Fruit fly (Drosophila melanogaster) whole organism, embryonic: ENCODE results near the gene RpL10Ab.

Experiments used
- Awh ChIP-seq: fragments of 200-800 bp; sonication (Bioruptor generic); IDR thresholded peaks from 2 replicates; pipeline ENCODE4, ENCODE4 v1.3.6; 2022; ENCODE audit warnings: missing biosample characterization, missing genetic modification characterization
- Bgb ChIP-seq: fragments of 200-800 bp; sonication (Bioruptor generic); IDR thresholded peaks from 2 replicates; pipeline ENCODE4 v1.3.6; 2022; ENCODE audit warnings: missing biosample characterization, missing genetic modification characterization; ENCODE audit not compliant: partially characterized antibody
- Blimp-1 ChIP-seq: fragments of 200-800 bp; sonication (Bioruptor generic); optimal IDR thresholded peaks from 3 replicates; lab custom pipeline; 2018; ENCODE audit warnings: missing biosample characterization, missing genetic modification characterization, mild to moderate bottlenecking, moderate library complexity, missing genetic modification reagents
- CG10366 ChIP-seq: fragments of 200-800 bp; sonication (Bioruptor generic); IDR thresholded peaks from 2 replicates; pipeline ENCODE4 v1.3.6; 2022; ENCODE audit warnings: missing biosample characterization, missing genetic modification characterization
- CG11085 ChIP-seq: fragments of 200-800 bp; sonication (Bioruptor generic); IDR thresholded peaks from 2 replicates; pipeline ENCODE4 v1.3.6; 2022; ENCODE audit warnings: missing biosample characterization, missing genetic modification characterization
- CG11695 ChIP-seq: fragments of 200-800 bp; sonication (Bioruptor generic); IDR thresholded peaks from 3 replicates; pipeline ENCODE4 v1.3.6; 2022; ENCODE audit warnings: missing biosample characterization, missing genetic modification characterization
- CG12391 ChIP-seq: fragments of 200-800 bp; sonication (Bioruptor generic); optimal IDR thresholded peaks from 3 replicates; lab custom pipeline; 2018; ENCODE audit warnings: missing biosample characterization, mild to moderate bottlenecking, missing genetic modification characterization, moderate library complexity
- CG12659 ChIP-seq: fragments of 200-800 bp; sonication (Bioruptor generic); optimal IDR thresholded peaks from 3 replicates; lab custom pipeline; 2017; ENCODE audit warnings: mild to moderate bottlenecking, missing biosample characterization, missing genetic modification reagents, missing genetic modification characterization
- CG13894 ChIP-seq: fragments of 200-800 bp; sonication (Bioruptor generic); optimal IDR thresholded peaks from 3 replicates; lab custom pipeline; 2018; ENCODE audit warnings: missing biosample characterization, mild to moderate bottlenecking, missing genetic modification characterization, moderate library complexity
- CG15601 ChIP-seq: fragments of 200-800 bp; sonication (Bioruptor generic); optimal IDR thresholded peaks from 3 replicates; lab custom pipeline; 2019; ENCODE audit warnings: missing biosample characterization, mild to moderate bottlenecking, missing genetic modification characterization, moderate library complexity
- CG1603 ChIP-seq: fragments of 200-800 bp; sonication (Bioruptor generic); optimal IDR thresholded peaks from 2 replicates; lab custom pipeline; 2019; ENCODE audit warnings: missing biosample characterization, mild to moderate bottlenecking, missing genetic modification characterization, moderate library complexity
- CG16813 ChIP-seq: fragments of 200-800 bp; sonication (Bioruptor generic); IDR thresholded peaks from 3 replicates; pipeline ENCODE4 v1.3.6; 2022; ENCODE audit warnings: missing biosample characterization, missing genetic modification characterization; ENCODE audit not compliant: partially characterized antibody
- CG2199 ChIP-seq: fragments of 200-800 bp; sonication (Bioruptor generic); IDR thresholded peaks from 3 replicates; pipeline ENCODE4 v1.3.6; 2022; ENCODE audit warnings: missing biosample characterization, missing genetic modification characterization
- CG2889 ChIP-seq: fragments of 200-800 bp; sonication (Bioruptor generic); IDR thresholded peaks from 3 replicates; pipeline ENCODE4 v1.3.6; 2022; ENCODE audit warnings: missing biosample characterization, missing genetic modification characterization
- CG3163 ChIP-seq: fragments of 200-800 bp; sonication (Bioruptor generic); optimal IDR thresholded peaks from 3 replicates; lab custom pipeline; 2016; ENCODE audit warnings: missing biosample characterization, missing genetic modification characterization
- CG3847 ChIP-seq: fragments of 200-800 bp; sonication (Bioruptor generic); IDR thresholded peaks from 2 replicates; pipeline ENCODE4 v1.3.6; 2022; ENCODE audit warnings: missing biosample characterization, missing genetic modification characterization
- CG6791 ChIP-seq: fragments of 200-800 bp; sonication (Bioruptor generic); IDR thresholded peaks from 3 replicates; pipeline ENCODE4 v1.3.6; 2022; ENCODE audit warnings: missing biosample characterization, missing genetic modification characterization; ENCODE audit not compliant: partially characterized antibody
- CG9727 ChIP-seq: fragments of 200-800 bp; sonication (Bioruptor generic); optimal IDR thresholded peaks from 3 replicates; lab custom pipeline; 2017; ENCODE audit warnings: missing biosample characterization, mild to moderate bottlenecking, missing genetic modification characterization
- CG9932 ChIP-seq: fragments of 200-800 bp; sonication (Bioruptor generic); IDR thresholded peaks from 2 replicates; pipeline ENCODE4 v1.3.6; 2022; ENCODE audit warnings: missing biosample characterization, missing genetic modification characterization
- Dref ChIP-seq: fragments of 200-800 bp; sonication (Bioruptor generic); IDR thresholded peaks from 2 replicates; pipeline ENCODE4 v1.3.6; 2022; ENCODE audit warnings: missing biosample characterization, missing genetic modification characterization
- Ets97D ChIP-seq: fragments of 200-800 bp; sonication (Bioruptor generic); optimal IDR thresholded peaks from 3 replicates; lab custom pipeline; 2016; ENCODE audit warnings: missing biosample characterization, missing genetic modification characterization
- Gug ChIP-seq: fragments of 200-800 bp; sonication (Bioruptor generic); IDR thresholded peaks from 4 replicates; pipeline ENCODE4 v1.3.6; 2022; ENCODE audit warnings: missing biosample characterization, missing genetic modification characterization
- Jarid2 ChIP-seq: fragments of 200-800 bp; sonication (Bioruptor generic); optimal IDR thresholded peaks from 3 replicates; lab custom pipeline; 2017; ENCODE audit warnings: mild to moderate bottlenecking, missing biosample characterization, missing genetic modification reagents, missing genetic modification characterization
- MESR4 ChIP-seq: fragments of 200-800 bp; sonication (Bioruptor generic); optimal IDR thresholded peaks from 2 replicates; lab custom pipeline; 2018; ENCODE audit warnings: missing biosample characterization, mild to moderate bottlenecking, missing genetic modification characterization, moderate library complexity
- Med ChIP-seq: fragments of 200-800 bp; sonication (Bioruptor generic); peaks from one replicate; lab custom pipeline; 2016; ENCODE audit warnings: missing biosample characterization, missing genetic modification characterization, mild to moderate bottlenecking, inconsistent platforms, moderate library complexity
- NFAT ChIP-seq: fragments of 200-800 bp; sonication (Bioruptor generic); IDR thresholded peaks from 2 replicates; pipeline ENCODE4 v1.3.6; 2022; ENCODE audit warnings: missing biosample characterization, missing genetic modification characterization
- Opbp ChIP-seq: fragments of 200-800 bp; sonication (Bioruptor generic); IDR thresholded peaks from 3 replicates; pipeline ENCODE4 v1.3.6; 2022; ENCODE audit warnings: missing biosample characterization, missing genetic modification characterization; ENCODE audit not compliant: partially characterized antibody
- Rx ChIP-seq: fragments of 200-800 bp; sonication (Bioruptor generic); IDR thresholded peaks from 2 replicates; pipeline ENCODE4 v1.3.6; 2022; ENCODE audit warnings: missing biosample characterization, missing genetic modification characterization
- Sin3A ChIP-seq: fragments of >200 bp; optimal IDR thresholded peaks from 2 replicates; lab custom pipeline; 2018
- Spps ChIP-seq: fragments of 200-800 bp; sonication (Bioruptor generic); optimal IDR thresholded peaks from 2 replicates; lab custom pipeline; 2018; ENCODE audit warnings: missing biosample characterization, mild to moderate bottlenecking, missing genetic modification characterization
- Sry-δ ChIP-seq: fragments of 200-800 bp; sonication (Bioruptor generic); optimal IDR thresholded peaks from 2 replicates; lab custom pipeline; 2016; ENCODE audit warnings: missing biosample characterization, missing genetic modification characterization
- bbx ChIP-seq: fragments of 200-800 bp; sonication (Bioruptor generic); IDR thresholded peaks from 2 replicates; pipeline ENCODE4 v1.3.6; 2022; ENCODE audit warnings: missing biosample characterization, missing genetic modification characterization; ENCODE audit not compliant: partially characterized antibody
- chinmo ChIP-seq: fragments of 200-800 bp; sonication (Bioruptor generic); IDR thresholded peaks from 4 replicates; pipeline ENCODE4 v1.3.6; 2022; ENCODE audit warnings: missing biosample characterization, missing genetic modification characterization; ENCODE audit not compliant: partially characterized antibody
- gcm ChIP-seq: fragments of 200-800 bp; sonication (Bioruptor generic); optimal IDR thresholded peaks from 2 replicates; lab custom pipeline; 2019; ENCODE audit warnings: missing biosample characterization, mild to moderate bottlenecking, missing genetic modification characterization, moderate library complexity
- hbn ChIP-seq: fragments of 200-800 bp; sonication (Bioruptor generic); IDR thresholded peaks from 2 replicates; pipeline ENCODE4 v1.3.6; 2022; ENCODE audit warnings: missing biosample characterization, missing genetic modification characterization; ENCODE audit not compliant: partially characterized antibody
- hth ChIP-seq: fragments of >200 bp; optimal IDR thresholded peaks from 2 replicates; lab custom pipeline; 2017; ENCODE audit warnings: inconsistent platforms
- phol ChIP-seq: fragments of 200-800 bp; sonication (Bioruptor generic); optimal IDR thresholded peaks from 3 replicates; lab custom pipeline; 2018; ENCODE audit warnings: missing biosample characterization, mild to moderate bottlenecking, missing genetic modification characterization, moderate library complexity
- pros ChIP-seq: fragments of 200-800 bp; sonication (Bioruptor generic); optimal IDR thresholded peaks from 3 replicates; lab custom pipeline; 2019; ENCODE audit warnings: missing biosample characterization, mild to moderate bottlenecking, missing genetic modification characterization, moderate library complexity
- pzg ChIP-seq: fragments of 200-800 bp; sonication (Bioruptor generic); optimal IDR thresholded peaks from 3 replicates; lab custom pipeline; 2018; ENCODE audit warnings: missing biosample characterization, mild to moderate bottlenecking, missing genetic modification characterization, moderate library complexity
- sd ChIP-seq: fragments of 200-800 bp; sonication (Bioruptor generic); optimal IDR thresholded peaks from 3 replicates; lab custom pipeline; 2018; ENCODE audit warnings: missing biosample characterization, mild to moderate bottlenecking, missing genetic modification characterization, moderate library complexity
- slbo ChIP-seq: fragments of 200-800 bp; sonication (Bioruptor generic); IDR thresholded peaks from 2 replicates; pipeline ENCODE4 v1.3.6; 2022; ENCODE audit warnings: missing biosample characterization, missing genetic modification characterization
- trem ChIP-seq: fragments of 200-800 bp; optimal IDR thresholded peaks from 3 replicates; lab custom pipeline; 2019; ENCODE audit warnings: missing biosample characterization, mild to moderate bottlenecking, missing genetic modification characterization, moderate library complexity
- ttk ChIP-seq: fragments of 200-800 bp; sonication (Bioruptor generic); IDR thresholded peaks from 2 replicates; pipeline ENCODE4 v2.1.2; 2022; ENCODE audit warnings: missing biosample characterization, missing genetic modification characterization
- vnd ChIP-seq: fragments of 200-800 bp; sonication (Bioruptor generic); IDR thresholded peaks from 3 replicates; pipeline ENCODE4 v1.3.6; 2022; ENCODE audit warnings: missing biosample characterization, missing genetic modification characterization; ENCODE audit not compliant: partially characterized antibody
- wek ChIP-seq: fragments of 200-800 bp; sonication (Bioruptor generic); optimal IDR thresholded peaks from 3 replicates; lab custom pipeline; 2018; ENCODE audit warnings: missing biosample characterization, mild to moderate bottlenecking, missing genetic modification characterization, moderate library complexity
- yki ChIP-seq: fragments of >200 bp; optimal IDR thresholded peaks from 3 replicates; lab custom pipeline; 2018
- zfh1 ChIP-seq: fragments of 200-800 bp; sonication (Bioruptor generic); IDR thresholded peaks from 3 replicates; pipeline ENCODE4 v1.3.6; 2022; ENCODE audit warnings: missing biosample characterization, missing genetic modification characterization

Gene RpL10Ab

DNA sequence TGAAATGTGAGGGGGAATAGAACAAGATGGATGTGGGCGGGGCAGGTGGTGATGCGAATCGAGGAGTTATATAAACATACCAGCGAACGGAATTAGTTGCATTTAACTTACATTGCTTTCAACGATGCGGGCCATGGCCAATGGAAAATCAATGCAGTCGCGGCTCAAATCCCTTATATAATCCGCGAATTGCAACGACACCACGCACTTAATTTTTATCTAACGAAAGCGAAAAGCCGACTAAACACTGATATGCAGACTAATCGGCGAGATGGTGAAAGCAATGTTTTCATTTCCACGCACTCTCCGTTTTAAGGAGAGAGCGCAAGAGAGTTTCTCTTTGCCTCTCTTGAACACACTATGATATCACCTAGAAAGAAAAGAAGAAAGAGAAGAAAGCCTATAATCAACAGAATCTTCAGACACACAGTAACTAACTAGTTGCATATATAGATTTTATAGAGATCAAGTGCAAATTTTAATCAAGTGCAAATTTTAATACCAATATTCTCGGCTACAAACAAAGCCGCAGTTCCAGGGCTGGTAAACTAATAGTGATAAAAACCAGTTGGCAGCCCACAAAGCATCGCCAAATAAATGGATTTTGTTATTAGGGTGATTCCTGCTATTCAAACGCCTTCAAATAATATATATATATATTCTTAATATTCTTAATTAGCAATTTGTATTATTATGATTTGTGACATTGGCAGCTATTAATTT, 767 bp upstream of the RpL10Ab start, which contains the start of the genes CG11597 and CG5946 (continued):
- TF ChIP-seq ttk (GFP tag; lab: Robert Waterston, UW), result no peak; the same call in 1 of the 2 replicates
- no peak for TF ChIP-seq CG11695 (GFP tag; lab: Robert Waterston, UW)
- peak; percentile 63 for TF ChIP-seq CG9932 (GFP tag; lab: Robert Waterston, UW)
- TF ChIP-seq Blimp-1 (GFP tag; lab: Kevin White, UChicago), result peak; percentile 76
- TF ChIP-seq vnd (GFP tag; lab: Robert Waterston, UW), result no peak; the same call in 2 of the 3 replicates
- peak; percentile 4 for TF ChIP-seq sd (tag; lab: Kevin White, UChicago)
- no peak for TF ChIP-seq CG13894 (tag; lab: Kevin White, UChicago)
- TF ChIP-seq zfh1 (GFP tag; lab: Robert Waterston, UW), result 0 out of 3 replicates have a peak, but pooled peaks have one; percentile 49
- TF ChIP-seq Dref (GFP tag; lab: Robert Waterston, UW), result peak; percentile 51
- TF ChIP-seq CG15601 (tag; lab: Kevin White, UChicago), result no peak
- peak; percentile 19 for TF ChIP-seq yki (lab: Kevin White, UChicago)
- peak; percentile 10 for TF ChIP-seq MESR4
- TF ChIP-seq Sin3A (lab: Kevin White, UChicago), result peak; percentile 3
- TF ChIP-seq CG12659 (GFP tag; lab: Kevin White, UChicago), result no peak
- TF ChIP-seq CG1603 (tag; lab: Kevin White, UChicago), result peak; percentile 10
- TF ChIP-seq Spps (tag; lab: Kevin White, UChicago), result no peak
- TF ChIP-seq CG3163 (GFP tag; lab: Kevin White, UChicago), result peak; percentile 68
- peak; percentile 35 for TF ChIP-seq Jarid2 (GFP tag; lab: Kevin White, UChicago)
- TF ChIP-seq Rx (GFP tag; lab: Robert Waterston, UW), result no peak
- TF ChIP-seq CG2199 (GFP tag; lab: Robert Waterston, UW), result no peak
- TF ChIP-seq trem (tag; lab: Kevin White, UChicago), result peak; percentile 98
- TF ChIP-seq Gug (GFP tag; lab: Robert Waterston, UW), result peak; percentile 22; the same call in 1 of the 4 replicates
- 0 out of 2 replicates have a peak, but pooled peaks have one; percentile 6 for TF ChIP-seq Awh (GFP tag; lab: Robert Waterston, UW)
- peak; percentile 33; the same call in 1 of the 2 replicates for TF ChIP-seq CG10366 (GFP tag; lab: Robert Waterston, UW)
- peak; percentile 41 for TF ChIP-seq Sry-δ (GFP tag; lab: Kevin White, UChicago)
- TF ChIP-seq phol (tag; lab: Kevin White, UChicago), result peak; percentile 27
- TF ChIP-seq chinmo (GFP tag; lab: Robert Waterston, UW), result peak; percentile 8; the same call in 1 of the 4 replicates
- peak; percentile 21; the same call in 1 of the 3 replicates for TF ChIP-seq Opbp (GFP tag; lab: Robert Waterston, UW)
- peak; percentile 73 for TF ChIP-seq Med
- TF ChIP-seq CG6791 (GFP tag; lab: Robert Waterston, UW), result peak; percentile 50; the same call in 1 of the 3 replicates
- 0 out of 3 replicates have a peak, but pooled peaks have one; percentile 25 for TF ChIP-seq CG2889
- peak; percentile 49 for TF ChIP-seq CG3847 (GFP tag; lab: Robert Waterston, UW)
- TF ChIP-seq pzg (GFP tag; lab: Kevin White, UChicago), result peak; percentile 29
- TF ChIP-seq NFAT (GFP tag; lab: Robert Waterston, UW), result peak; percentile 35; the same call in 1 of the 2 replicates
- TF ChIP-seq Bgb, result peak; percentile 20; the same call in 1 of the 2 replicates
- peak; percentile 1 for TF ChIP-seq gcm
- TF ChIP-seq CG9727 (GFP tag; lab: Kevin White, UChicago), result no peak
- TF ChIP-seq CG11085 (GFP tag; lab: Robert Waterston, UW), result peak; percentile 6; the same call in 1 of the 2 replicates
- peak; percentile 2 for TF ChIP-seq pros (GFP tag; lab: Kevin White, UChicago)
- peak; percentile 19; the same call in 1 of the 3 replicates for TF ChIP-seq CG16813 (GFP tag; lab: Robert Waterston, UW)
- peak; percentile 27 for TF ChIP-seq wek (GFP tag; lab: Kevin White, UChicago)
- TF ChIP-seq slbo, result peak; percentile 60
- TF ChIP-seq Ets97D (GFP tag; lab: Kevin White, UChicago), result peak; percentile 30
- TF ChIP-seq hbn (GFP tag; lab: Robert Waterston, UW), result peak; percentile 41; the same call in 1 of the 2 replicates
- TF ChIP-seq bbx (GFP tag; lab: Robert Waterston, UW), result peak; percentile 50
- peak; percentile 60 for TF ChIP-seq CG12391 (tag; lab: Kevin White, UChicago)
- TF ChIP-seq hth (lab: Kevin White, UChicago), result no peak
